Worm (Caenorhabditis elegans) whole organism, late embryonic: ENCODE data around the gene F16B12.4.
A peak's percentile ranks its signal among the peaks of the same experiment; 100 is the strongest.

Experiments used
- C38D4.7 ChIP-seq: fragments of 200-800 bp; sonication (Bioruptor generic); optimal IDR thresholded peaks from 2 replicates; lab custom pipeline; 2018; ENCODE audit warnings: mild to moderate bottlenecking, missing genetic modification characterization, moderate library complexity, missing compliant biosample characterization
- F13H6.1 ChIP-seq: sonication (generic microtip); optimal IDR thresholded peaks from 2 replicates; lab custom pipeline; 2016; ENCODE audit warnings: missing genetic modification characterization, missing compliant biosample characterization
- K02D7.2 ChIP-seq: sonication (generic microtip); optimal IDR thresholded peaks from 2 replicates; lab custom pipeline; 2017; ENCODE audit warnings: mild to moderate bottlenecking, missing genetic modification characterization, missing compliant biosample characterization
- T23F11.4 ChIP-seq: fragments of 200-800 bp; sonication (Bioruptor generic); optimal IDR thresholded peaks from 2 replicates; lab custom pipeline; 2018; ENCODE audit warnings: mild to moderate bottlenecking, missing genetic modification characterization, missing compliant biosample characterization
- ceh-14 ChIP-seq: sonication (generic microtip); optimal IDR thresholded peaks from 2 replicates; lab custom pipeline; 2016; ENCODE audit warnings: missing genotype, missing genetic modification characterization, missing compliant biosample characterization
- ceh-18 ChIP-seq: sonication (generic microtip); optimal IDR thresholded peaks from 2 replicates; lab custom pipeline; 2016; ENCODE audit warnings: missing genetic modification characterization, missing compliant biosample characterization
- ceh-22 ChIP-seq: sonication (generic microtip); optimal IDR thresholded peaks from 2 replicates; lab custom pipeline; 2017; ENCODE audit warnings: missing biosample characterization, missing genetic modification characterization
- ceh-24 ChIP-seq: sonication (generic microtip); optimal IDR thresholded peaks from 2 replicates; lab custom pipeline; 2016; ENCODE audit warnings: mild to moderate bottlenecking, missing genetic modification characterization, missing compliant biosample characterization
- ceh-30 ChIP-seq: fragments of 150-350 bp; optimal IDR thresholded peaks from 2 replicates; lab custom pipeline; 2014; ENCODE audit warnings: missing biosample characterization, missing genetic modification characterization
- ceh-31 ChIP-seq: sonication (generic microtip); optimal IDR thresholded peaks from 2 replicates; lab custom pipeline; 2016; ENCODE audit warnings: missing genetic modification characterization, missing compliant biosample characterization
- ceh-34 ChIP-seq: sonication (generic microtip); optimal IDR thresholded peaks from 2 replicates; lab custom pipeline; 2016; ENCODE audit warnings: mild to moderate bottlenecking, missing genetic modification characterization, missing compliant biosample characterization
- ceh-45 ChIP-seq: fragments of 200-800 bp; sonication (Bioruptor generic); IDR thresholded peaks from 2 replicates; pipeline ENCODE4 v1.3.6; 2022; ENCODE audit warnings: missing genetic modification reagents, missing genetic modification characterization, missing compliant biosample characterization
- ceh-48 ChIP-seq: sonication (generic microtip); optimal IDR thresholded peaks from 2 replicates; lab custom pipeline; 2016; ENCODE audit warnings: missing genetic modification characterization, inconsistent platforms, missing compliant biosample characterization
- ceh-6 ChIP-seq: fragments of 200-800 bp; sonication (Bioruptor generic); optimal IDR thresholded peaks from 2 replicates; lab custom pipeline; 2018; ENCODE audit warnings: mild to moderate bottlenecking, missing genetic modification characterization, missing compliant biosample characterization
- ceh-9 ChIP-seq: sonication (generic microtip); optimal IDR thresholded peaks from 2 replicates; lab custom pipeline; 2016; ENCODE audit warnings: mild to moderate bottlenecking, missing genetic modification characterization, inconsistent platforms, missing compliant biosample characterization
- dmd-4 ChIP-seq: sonication (generic microtip); optimal IDR thresholded peaks from 2 replicates; lab custom pipeline; 2016; ENCODE audit warnings: borderline replicate concordance, missing genetic modification characterization, missing compliant biosample characterization
- elt-2 ChIP-seq: sonication (generic microtip); optimal IDR thresholded peaks from 2 replicates; lab custom pipeline; 2016; ENCODE audit warnings: missing genetic modification reagents, missing genetic modification characterization, missing compliant biosample characterization
- elt-4 ChIP-seq: sonication (generic microtip); optimal IDR thresholded peaks from 2 replicates; lab custom pipeline; 2016; ENCODE audit warnings: missing genetic modification characterization, missing compliant biosample characterization
- eyg-1 ChIP-seq: sonication (generic microtip); optimal IDR thresholded peaks from 2 replicates; lab custom pipeline; 2016; ENCODE audit warnings: missing genotype, missing genetic modification characterization, missing compliant biosample characterization
- fkh-6 ChIP-seq: sonication (generic microtip); optimal IDR thresholded peaks from 2 replicates; lab custom pipeline; 2016; ENCODE audit warnings: missing genetic modification characterization, missing compliant biosample characterization
- hlh-30 ChIP-seq: sonication (generic microtip); optimal IDR thresholded peaks from 2 replicates; lab custom pipeline; 2017; ENCODE audit warnings: antibody characterized with exemption, missing genetic modification characterization, missing compliant biosample characterization; ENCODE audit not compliant: insufficient read depth
- lin-11 ChIP-seq: fragments of 200-800 bp; sonication (Bioruptor generic); optimal IDR thresholded peaks from 2 replicates; lab custom pipeline; 2018; ENCODE audit warnings: mild to moderate bottlenecking, missing genetic modification characterization, missing compliant biosample characterization
- madf-2 ChIP-seq: sonication (generic microtip); optimal IDR thresholded peaks from 2 replicates; lab custom pipeline; 2017; ENCODE audit warnings: missing genetic modification characterization, missing compliant biosample characterization
- mec-3 ChIP-seq: sonication (generic microtip); optimal IDR thresholded peaks from 2 replicates; lab custom pipeline; 2016; ENCODE audit warnings: borderline replicate concordance, missing genetic modification characterization, missing compliant biosample characterization
- nfya-1 ChIP-seq: sonication (generic microtip); optimal IDR thresholded peaks from 2 replicates; lab custom pipeline; 2017; ENCODE audit warnings: missing genetic modification characterization, mild to moderate bottlenecking, missing compliant biosample characterization, antibody characterized with exemption, moderate library complexity
- nhr-11 ChIP-seq: fragments of 150-350 bp; optimal IDR thresholded peaks from 2 replicates; lab custom pipeline; 2014; ENCODE audit warnings: missing biosample characterization, missing genetic modification characterization
- pag-3 ChIP-seq: sonication (generic microtip); optimal IDR thresholded peaks from 2 replicates; lab custom pipeline; 2016; ENCODE audit warnings: missing compliant biosample characterization, missing genetic modification characterization, borderline replicate concordance
- pat-9 ChIP-seq: fragments of 200-800 bp; sonication (Bioruptor generic); optimal IDR thresholded peaks from 2 replicates; lab custom pipeline; 2018; ENCODE audit warnings: mild to moderate bottlenecking, missing genetic modification characterization, moderate library complexity, missing compliant biosample characterization
- pax-1 ChIP-seq: fragments of 150-350 bp; optimal IDR thresholded peaks from 2 replicates; lab custom pipeline; 2014; ENCODE audit warnings: missing biosample characterization, missing genetic modification characterization
- pha-2 ChIP-seq: sonication (generic microtip); optimal IDR thresholded peaks from 2 replicates; lab custom pipeline; 2017; ENCODE audit warnings: mild to moderate bottlenecking, missing genetic modification characterization, missing compliant biosample characterization
- pha-4 ChIP-seq: fragments of 150-350 bp; optimal IDR thresholded peaks from 2 replicates; lab custom pipeline; 2018; ENCODE audit warnings: missing biosample characterization, missing genetic modification reagents, missing genetic modification characterization
- pros-1 ChIP-seq: fragments of 150-350 bp; optimal IDR thresholded peaks from 2 replicates; lab custom pipeline; 2014; ENCODE audit warnings: missing biosample characterization, missing genetic modification reagents, missing genetic modification characterization
- ref-2 ChIP-seq: sonication (generic microtip); optimal IDR thresholded peaks from 2 replicates; lab custom pipeline; 2016; ENCODE audit warnings: missing genetic modification characterization, missing compliant biosample characterization
- rnt-1 ChIP-seq: sonication (generic microtip); optimal IDR thresholded peaks from 2 replicates; lab custom pipeline; 2016; ENCODE audit warnings: missing genetic modification characterization, missing compliant biosample characterization
- sdc-2 ChIP-seq: sonication (generic microtip); optimal IDR thresholded peaks from 2 replicates; lab custom pipeline; 2016; ENCODE audit warnings: missing genotype, missing genetic modification characterization, missing compliant biosample characterization
- sox-2 ChIP-seq: fragments of 200-800 bp; sonication (Bioruptor generic); IDR thresholded peaks from 2 replicates; pipeline ENCODE4 v1.3.6; 2022; ENCODE audit warnings: missing genetic modification reagents, missing genetic modification characterization, missing compliant biosample characterization
- tbx-2 ChIP-seq: sonication (generic microtip); optimal IDR thresholded peaks from 2 replicates; lab custom pipeline; 2016; ENCODE audit warnings: missing genetic modification characterization, missing compliant biosample characterization
- tbx-7 ChIP-seq: sonication (generic microtip); optimal IDR thresholded peaks from 2 replicates; lab custom pipeline; 2016; ENCODE audit warnings: missing genotype, missing genetic modification characterization, missing compliant biosample characterization
- ttx-3 ChIP-seq: sonication (generic microtip); optimal IDR thresholded peaks from 2 replicates; lab custom pipeline; 2016; ENCODE audit warnings: missing genetic modification reagents, missing genetic modification characterization, missing compliant biosample characterization
- unc-3 ChIP-seq, 2 experiments: fragments of 200-800 bp in 1 of 2; sonication (Bioruptor generic) in 1 of 2; sonication (generic microtip) in 1 of 2; conservative IDR thresholded peaks in 1 of 2; optimal IDR thresholded peaks in 1 of 2; 2 replicates each; pipeline versions ENCODE4 v1.3.6 to Lab custom; 2016 to 2022; ENCODE audit warnings: missing compliant biosample characterization in 2 of 2, missing genetic modification characterization in 2 of 2, missing genetic modification reagents in 1 of 2
- unc-42 ChIP-seq: sonication (generic microtip); optimal IDR thresholded peaks from 2 replicates; lab custom pipeline; 2016; ENCODE audit warnings: missing genotype, missing genetic modification characterization, missing compliant biosample characterization
- unc-55 ChIP-seq: sonication (generic microtip); optimal IDR thresholded peaks from 2 replicates; lab custom pipeline; 2017; ENCODE audit warnings: missing biosample characterization, missing genetic modification reagents, missing genetic modification characterization
- unc-86 ChIP-seq: sonication (generic microtip); optimal IDR thresholded peaks from 2 replicates; lab custom pipeline; 2016; ENCODE audit warnings: missing genetic modification characterization, missing compliant biosample characterization

The F16B12.4 gene

ce11 chrX:14115480-14116161 lies 17.2 kb upstream of the F16B12.4 start, which contains the start of gene F28H6.7 (continued):
- TF ChIP-seq ceh-24 (peak; percentile 45), pha-4 (tag; lab: Kevin White, UChicago) (no peak), pag-3 (tag; lab: Kevin White, UChicago) (peak; percentile 3), ceh-9 (peak; percentile 84), ceh-30 (tag; lab: Kevin White, UChicago) (no peak), C38D4.7 (peak; percentile 90), T23F11.4 (GFP tag; lab: Kevin White, UChicago) (peak; percentile 85), tbx-7 (tag; lab: Kevin White, UChicago) (peak; percentile 45), K02D7.2 (tag; lab: Kevin White, UChicago) (peak; percentile 76), madf-2 (tag; lab: Kevin White, UChicago) (peak; percentile 75), pros-1 (no peak), mec-3 (no peak), F13H6.1 (tag; lab: Kevin White, UChicago) (peak; percentile 69), pat-9 (tag; lab: Kevin White, UChicago) (peak; percentile 91), pha-2 (tag; lab: Kevin White, UChicago) (peak; percentile 85), unc-86 (peak; percentile 84), elt-4 (peak; percentile 53), ceh-18 (tag; lab: Kevin White, UChicago) (peak; percentile 68)

- TF ChIP-seq F13H6.1 (tag; lab: Kevin White, UChicago) (no peak), pha-2 (tag; lab: Kevin White, UChicago) (no peak)
These were observed 14.9 kb upstream of the F16B12.4 start, which contains the start of gene nhr-281 for ce11 chrX:14113347-14113746. Gene nhr-281, minus strand, starts transcription at chrX:14113447.

- no peak for TF ChIP-seq tbx-2 (tag; lab: Kevin White, UChicago)
- no peak for TF ChIP-seq ceh-45
- TF ChIP-seq unc-42: no peak
- TF ChIP-seq ceh-48: no peak
- TF ChIP-seq pax-1 (tag; lab: Kevin White, UChicago): no peak
- TF ChIP-seq elt-4: no peak
- no peak for TF ChIP-seq ceh-9
- TF ChIP-seq sox-2: no peak
- TF ChIP-seq nhr-11 (tag; lab: Kevin White, UChicago): no peak
- TF ChIP-seq ttx-3 (tag; lab: Kevin White, UChicago): no peak
- TF ChIP-seq, all 69 proteins: peak for 0
These were observed 9.8 kb upstream of the F16B12.4 start, which contains the start of gene F16B12.7 for ce11 chrX:14108245-14108644. Gene F16B12.7, plus strand, starts transcription at chrX:14108545.

ce11 chrX:14102474-14102873 lies 4.0 kb upstream of the F16B12.4 start:
- no peak for TF ChIP-seq lin-11 (tag; lab: Kevin White, UChicago)

- peak; percentile 16 for TF ChIP-seq unc-55 (GFP tag; lab: Kevin White, UChicago)
- TF ChIP-seq rnt-1 (tag; lab: Kevin White, UChicago): peak; percentile 50
- TF ChIP-seq sdc-2 (tag; lab: Kevin White, UChicago): peak; percentile 82
- peak; percentile 36 for TF ChIP-seq elt-2 (tag; lab: Kevin White, UChicago)
- TF ChIP-seq eyg-1 (tag; lab: Kevin White, UChicago): no peak
- TF ChIP-seq ceh-14 (tag; lab: Kevin White, UChicago): peak; percentile 11
- TF ChIP-seq ceh-22 (tag; lab: Kevin White, UChicago): peak; percentile 10
- TF ChIP-seq ceh-18 (tag; lab: Kevin White, UChicago): peak; percentile 74
- peak; percentile 70 for TF ChIP-seq nfya-1 (tag; lab: Kevin White, UChicago)
- TF ChIP-seq ceh-31 (tag; lab: Kevin White, UChicago): peak; percentile 83
- TF ChIP-seq ceh-48: peak; percentile 2
- TF ChIP-seq ceh-6 (GFP tag; lab: Kevin White, UChicago): peak; percentile 36
- peak; percentile 57 for TF ChIP-seq hlh-30 (tag; lab: Kevin White, UChicago)
- peak; percentile 12 for TF ChIP-seq dmd-4 (tag; lab: Kevin White, UChicago)
- TF ChIP-seq ref-2 (tag; lab: Kevin White, UChicago): peak; percentile 30
- no peak for TF ChIP-seq fkh-6 (tag; lab: Kevin White, UChicago)
- peak; percentile 73 for TF ChIP-seq unc-42
- TF ChIP-seq unc-3 (GFP tag; conservative IDR thresholded peaks at IDR 0.05; lab: Robert Waterston, UW): no peak
- TF ChIP-seq unc-3 (tag; optimal IDR thresholded peaks at IDR 0.05; lab: Kevin White, UChicago): no peak
- no peak for TF ChIP-seq ttx-3 (tag; lab: Kevin White, UChicago)
- peak; percentile 94 for TF ChIP-seq tbx-2 (tag; lab: Kevin White, UChicago)
- TF ChIP-seq ceh-34 (tag; lab: Kevin White, UChicago): peak; percentile 57
These were observed 3.5 kb upstream of the F16B12.4 start, which contains the start of gene F16B12.6 for ce11 chrX:14101986-14102385. Gene F16B12.6, plus strand, starts transcription at chrX:14102316.
